Worm (Caenorhabditis elegans): ENCODE results near the gene glb-13.

DNA sequence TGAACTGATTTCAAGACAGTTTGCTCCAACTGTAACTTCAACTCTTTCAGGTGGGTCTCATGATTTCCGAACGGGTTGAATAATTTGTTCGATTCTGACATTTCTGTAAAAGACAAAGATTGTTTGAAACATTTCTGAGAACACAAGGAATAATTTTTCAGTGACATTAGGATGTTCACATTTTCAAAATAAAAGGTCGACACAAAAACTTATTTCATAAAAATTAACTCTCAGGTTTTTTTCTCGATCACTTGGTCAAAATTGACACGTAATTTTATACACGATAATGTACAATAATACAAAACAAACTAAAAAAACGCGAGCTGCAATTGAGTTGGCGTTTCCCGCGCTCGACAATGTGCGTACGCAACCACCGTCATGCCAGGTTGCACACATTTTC is 6.9 kb downstream of the glb-13 start, which contains the start of gene rif-1.2:
- TF ChIP-seq unc-42 (tag; optimal IDR thresholded peaks at IDR 0.05) (no peak), ceh-2 (tag; optimal IDR thresholded peaks at IDR 0.05) (no peak), ceh-18 (tag; optimal IDR thresholded peaks at IDR 0.05) (no peak), nhr-232 (tag; optimal IDR thresholded peaks at IDR 0.05) (no peak), hlh-6 (tag; optimal IDR thresholded peaks at IDR 0.05) (no peak), rnt-1 (tag; optimal IDR thresholded peaks at IDR 0.05) (no peak), pqm-1 (tag; optimal IDR thresholded peaks at IDR 0.05) (no peak), ets-4 (tag; optimal IDR thresholded peaks at IDR 0.05) (no peak), F13H6.1 (tag; optimal IDR thresholded peaks at IDR 0.05) (no peak), ama-1 (optimal IDR thresholded peaks at IDR 0.05) (no peak), C08G9.2 (tag; optimal IDR thresholded peaks at IDR 0.05) (no peak), unc-3 (GFP tag; conservative IDR thresholded peaks at IDR 0.05) (no peak), unc-3 (tag; optimal IDR thresholded peaks at IDR 0.05) (no peak)
